Fruit fly (Drosophila melanogaster): ENCODE results near the gene CG31068.

CG31068 gene

DNA sequence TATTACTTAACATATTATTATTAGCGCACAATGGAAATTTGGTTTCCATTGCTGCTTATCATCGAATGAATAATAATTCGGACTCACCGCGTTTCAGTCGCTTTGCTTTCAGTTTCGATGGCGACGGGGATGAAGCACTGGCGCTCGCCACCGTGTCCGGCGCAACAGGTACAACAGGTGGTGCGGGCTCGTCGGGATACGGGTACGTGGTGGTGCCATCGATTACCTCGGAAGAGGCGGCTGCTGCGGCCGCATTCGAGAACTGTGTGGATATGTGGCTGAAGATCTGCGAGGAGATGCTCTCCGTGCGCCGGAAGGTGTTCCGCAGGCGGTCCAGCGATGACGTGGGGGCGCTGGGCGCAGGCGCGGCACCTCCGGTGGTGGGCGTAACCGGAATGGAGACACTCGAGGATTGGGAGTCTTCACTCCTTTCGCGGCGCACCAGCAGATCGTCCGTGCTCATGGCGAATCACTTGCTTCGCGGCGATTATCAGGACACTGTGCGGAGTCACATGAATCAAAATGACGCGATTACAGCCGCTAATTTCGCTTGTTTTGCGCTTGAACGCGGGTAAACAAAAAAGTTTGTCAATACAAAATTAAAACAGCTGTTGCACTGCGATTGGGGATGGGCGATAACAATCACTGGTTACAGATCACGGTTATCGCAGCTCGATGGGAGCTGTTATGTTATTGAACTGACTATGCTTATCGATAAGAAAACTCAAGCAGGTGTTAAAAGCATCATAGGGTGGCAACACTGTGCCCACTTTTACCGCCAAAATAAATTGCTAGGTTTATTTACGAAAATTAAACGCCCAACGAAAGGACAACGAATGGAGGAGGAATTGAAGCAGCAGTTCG lies 5.2 kb downstream of the CG31068 start, which contains the start of the genes CG31064 and PolA2:
TSS of gene CG31064 (minus strand) at position 648 of the 864 bp plus-strand sequence.
TSS of gene PolA2 (plus strand) at position 726 of the 864 bp plus-strand sequence.
- TF ChIP-seq CG8478 (optimal IDR thresholded peaks at IDR 0.05) = no peak
- peak; percentile 19 to 31 for TF ChIP-seq CTCF (optimal IDR thresholded peaks at IDR 0.05)

DNA sequence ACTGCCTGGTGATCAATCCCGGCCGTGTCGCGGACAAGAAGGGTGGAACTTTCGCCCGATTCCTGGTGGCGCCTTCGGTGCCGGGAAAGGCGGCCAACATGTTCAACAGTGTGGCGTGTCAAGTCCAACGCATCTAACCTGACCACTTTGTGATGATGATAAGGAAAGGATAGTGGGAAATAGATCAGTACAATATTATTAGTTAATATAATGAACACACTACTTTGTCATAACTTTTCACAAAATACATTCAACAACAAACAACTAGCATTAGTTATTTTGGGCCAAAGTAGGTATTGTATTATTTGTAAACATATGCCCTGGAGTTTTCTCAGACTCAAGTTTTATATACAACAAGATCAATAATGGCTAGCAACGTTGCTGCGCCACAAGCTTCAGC lies 7.5 kb downstream of the CG31068 start, which contains the start of gene CG17991:
TSS of gene CG17991 (plus strand) at position 301 of the 400 bp plus-strand sequence.
- TF ChIP-seq CG8478 (optimal IDR thresholded peaks at IDR 0.05) = no peak
- no peak for TF ChIP-seq CTCF (optimal IDR thresholded peaks at IDR 0.05)

DNA sequence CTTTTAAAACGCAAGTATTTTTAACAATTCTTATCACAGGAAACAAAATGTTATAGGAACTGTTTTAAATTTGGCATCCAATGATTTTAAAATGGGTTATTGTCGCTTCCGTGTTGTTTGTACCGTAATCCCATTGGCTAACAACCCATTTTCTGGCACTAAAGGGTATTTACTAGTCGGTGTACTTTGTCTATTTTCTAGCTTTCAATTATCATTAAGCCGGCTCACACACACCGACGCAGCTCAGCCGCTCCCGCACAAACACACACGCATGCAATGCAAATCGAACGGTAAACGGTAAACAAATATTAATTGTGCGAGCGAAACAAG lies 10.9 kb downstream of the CG31068 start:
- TF ChIP-seq CTCF (optimal IDR thresholded peaks at IDR 0.05) = no peak

DNA sequence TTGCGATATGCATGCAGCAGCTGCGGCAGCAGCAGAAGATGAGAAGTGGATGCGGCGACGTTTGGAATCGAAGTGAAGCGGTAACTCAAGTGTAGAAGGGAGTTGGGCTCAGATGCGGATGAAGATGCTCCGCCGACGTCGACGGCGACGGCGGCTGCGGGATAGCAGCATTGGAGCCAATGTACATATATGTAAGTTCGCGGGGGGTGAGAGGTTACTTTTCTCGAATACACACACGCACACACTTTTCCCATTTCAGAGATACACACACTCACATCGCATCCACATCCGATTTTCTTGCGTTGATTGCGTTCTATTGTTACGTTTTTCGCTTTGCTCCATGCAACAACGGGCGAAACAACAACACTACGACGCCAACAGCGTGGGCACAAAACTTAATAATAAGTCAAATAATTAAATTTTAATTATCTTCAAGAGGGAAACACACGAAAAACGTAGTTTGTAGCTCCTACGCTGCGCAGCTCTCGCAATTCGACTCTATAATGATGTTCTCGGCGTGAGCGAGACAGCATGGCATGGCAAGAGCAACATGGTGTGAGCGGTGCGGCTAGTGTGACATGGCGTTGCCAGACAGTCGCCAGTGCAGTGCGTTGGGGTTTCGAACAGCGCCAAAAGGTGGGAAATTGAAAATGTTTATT lies 11.4 kb downstream of the CG31068 start, which contains the start of gene CG18766:
TSS of gene CG18766 (minus strand) at position 508 of the 659 bp plus-strand sequence.
- TF ChIP-seq CTCF (optimal IDR thresholded peaks at IDR 0.05) (peak; percentile 53 to 65), CG8478 (optimal IDR thresholded peaks at IDR 0.05) (peak; percentile 11)

DNA sequence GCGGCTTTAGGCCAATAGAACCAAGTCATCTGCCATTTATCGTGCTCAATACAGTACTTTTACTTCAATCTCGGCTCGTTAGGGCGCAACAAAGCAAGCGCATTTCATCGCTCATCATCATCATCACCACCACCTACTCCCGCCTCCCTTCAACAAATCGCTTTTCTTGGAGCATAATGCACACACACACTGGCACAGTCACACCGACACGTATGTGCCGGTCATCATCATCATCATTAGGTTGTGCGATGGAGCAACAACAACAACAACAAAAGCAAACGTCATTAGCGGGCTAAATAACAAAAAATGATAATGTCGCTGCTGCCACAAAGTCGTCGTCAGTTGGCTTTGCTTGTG lies 11.9 kb downstream of the CG31068 start:
- TF ChIP-seq CG8478 (optimal IDR thresholded peaks at IDR 0.05) (no peak), CTCF (optimal IDR thresholded peaks at IDR 0.05) (no peak)

- TF ChIP-seq CTCF (optimal IDR thresholded peaks at IDR 0.05) (no peak), CG8478 (optimal IDR thresholded peaks at IDR 0.05) (no peak)
Measured at dm6 chr3R:27246264-27246663, 12.8 kb downstream of the CG31068 start.

- no peak for TF ChIP-seq CTCF (optimal IDR thresholded peaks at IDR 0.05)
- TF ChIP-seq CG8478 (optimal IDR thresholded peaks at IDR 0.05) = no peak
Measured at dm6 chr3R:27247892-27248291, 14.4 kb downstream of the CG31068 start, which contains the start of gene CG5984. TSS of gene CG5984 (minus strand) at chr3R:27247992.

DNA sequence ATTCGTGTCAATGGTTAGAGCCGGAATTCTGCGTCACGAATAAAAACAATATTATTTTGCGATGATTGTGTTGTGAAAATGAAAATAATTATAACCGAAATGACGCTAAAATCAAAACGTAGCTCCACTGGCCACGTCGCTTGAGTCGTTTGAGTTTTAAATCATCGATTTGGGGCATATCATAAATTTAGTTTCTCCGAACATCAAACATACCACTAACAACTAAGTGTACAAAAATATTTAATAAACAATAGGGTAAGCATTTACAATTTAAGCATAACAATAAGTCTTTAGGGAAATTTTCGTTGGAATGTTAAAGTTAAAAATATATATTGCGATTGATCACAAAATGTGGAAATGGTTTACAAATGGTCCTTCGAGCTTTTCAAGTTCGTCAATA lies 17.4 kb downstream of the CG31068 start, which contains the start of the genes TTLL6B and TfIIA-L:
TSS of gene TTLL6B (minus strand) at position 101 of the 400 bp plus-strand sequence.
TSS of gene TfIIA-L (plus strand) at position 206 of the 400 bp plus-strand sequence.
- no peak for TF ChIP-seq CTCF (optimal IDR thresholded peaks at IDR 0.05)
- no peak for TF ChIP-seq CG8478 (optimal IDR thresholded peaks at IDR 0.05)

DNA sequence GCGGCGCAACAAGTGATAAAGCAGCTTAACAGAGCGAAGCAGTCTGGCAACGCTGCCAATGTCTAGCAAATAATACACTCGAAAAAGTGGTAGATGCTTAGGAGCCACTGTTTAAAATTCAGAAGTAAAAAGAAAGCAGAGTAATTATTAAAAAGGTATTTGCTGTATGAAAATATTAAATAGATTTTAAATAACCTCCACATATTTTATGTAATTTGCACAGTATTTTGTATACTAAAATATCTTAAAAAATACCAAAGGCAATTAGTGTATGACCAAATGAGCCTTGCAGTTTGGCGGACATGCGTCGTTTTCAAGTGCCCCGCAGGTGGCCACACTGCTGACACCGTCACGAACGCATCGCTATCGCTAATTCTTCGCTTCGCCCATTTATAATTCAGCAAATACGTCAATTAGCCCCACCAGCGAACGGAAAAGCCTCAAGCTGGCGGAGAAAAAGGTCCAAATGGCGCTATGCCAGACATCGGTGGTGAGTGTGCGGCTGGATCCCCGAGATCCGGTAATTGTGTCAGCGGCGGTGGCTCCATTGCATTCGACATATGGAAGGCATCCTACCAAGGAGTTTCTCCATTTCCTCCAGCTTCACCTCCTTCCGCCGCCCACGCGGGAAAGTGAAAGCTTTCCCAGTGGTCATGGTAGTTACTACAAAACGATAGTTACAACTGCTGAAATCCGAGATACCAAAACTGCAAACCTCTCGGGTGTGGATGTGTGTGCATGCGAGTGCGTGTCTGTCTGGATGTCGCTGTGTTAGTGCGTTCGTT lies 19.8 kb downstream of the CG31068 start, which contains the start of gene pll:
TSS of gene pll (minus strand) at position 47 of the 785 bp plus-strand sequence.
- TF ChIP-seq CG8478 (optimal IDR thresholded peaks at IDR 0.05) = no peak
- no peak for TF ChIP-seq CTCF (optimal IDR thresholded peaks at IDR 0.05)

DNA sequence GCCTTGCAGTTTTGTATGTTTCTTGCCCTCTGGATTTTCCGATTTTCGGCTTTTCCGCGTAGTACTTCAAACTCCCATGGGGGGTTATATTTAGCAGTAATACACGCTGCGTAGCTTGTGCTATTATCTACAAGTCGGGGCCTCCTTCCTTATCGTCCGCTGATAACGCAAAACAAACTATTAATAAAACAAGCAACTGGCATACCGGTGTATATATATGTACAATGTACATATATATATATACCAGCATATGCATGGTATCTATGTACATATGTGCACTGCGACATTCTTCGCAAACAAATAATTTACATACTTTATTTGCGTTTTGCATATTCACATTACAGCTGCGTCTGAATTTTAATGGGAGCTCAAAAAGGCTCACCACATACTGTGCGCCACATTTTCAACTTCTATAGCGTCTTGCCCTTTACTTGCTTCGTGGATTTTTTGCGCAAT lies 20.5 kb downstream of the CG31068 start:
- no peak for TF ChIP-seq CG8478 (optimal IDR thresholded peaks at IDR 0.05)
- TF ChIP-seq CTCF (optimal IDR thresholded peaks at IDR 0.05) = no peak

DNA sequence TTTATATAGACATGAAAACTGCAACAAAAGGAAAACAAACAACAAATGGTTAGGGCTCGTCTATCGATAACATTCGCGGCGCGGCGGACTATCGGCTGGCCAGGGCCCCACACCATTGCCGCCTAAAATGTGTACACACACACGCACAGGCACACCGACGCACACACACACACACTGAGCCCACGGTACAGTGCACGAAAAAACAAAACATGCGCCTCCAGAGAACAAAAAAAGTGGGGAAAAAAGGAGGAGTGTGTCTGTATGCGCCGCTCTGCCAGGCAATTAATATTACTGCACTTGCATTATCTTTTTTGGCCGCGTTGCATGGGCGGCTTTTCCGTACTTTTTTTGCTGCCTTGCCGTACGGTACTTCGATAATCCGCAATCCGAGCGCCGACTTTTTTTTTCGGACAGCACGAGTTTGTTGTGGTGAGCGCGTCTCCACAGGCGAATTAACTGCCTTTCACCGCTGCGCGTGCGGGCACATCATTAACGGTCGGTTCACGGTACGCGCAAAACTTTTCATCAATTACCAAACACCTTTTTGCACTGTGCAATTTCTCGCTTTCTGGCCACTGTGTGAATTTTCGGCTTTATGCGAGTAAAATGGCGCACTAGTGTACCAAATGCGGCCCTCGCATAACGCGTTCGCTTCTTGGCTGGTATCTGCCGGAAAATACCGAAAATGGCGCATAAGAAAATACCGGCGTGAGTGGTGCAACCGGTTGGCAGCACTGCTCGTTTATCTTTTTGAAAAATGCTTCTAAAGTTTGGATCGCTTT lies 30.1 kb downstream of the CG31068 start, which contains the start of gene woc:
TSS of gene woc (minus strand) at position 622 of the 782 bp plus-strand sequence.
- TF ChIP-seq CG8478 (optimal IDR thresholded peaks at IDR 0.05) = no peak
- peak; percentile 24 to 33 for TF ChIP-seq CTCF (optimal IDR thresholded peaks at IDR 0.05)

DNA sequence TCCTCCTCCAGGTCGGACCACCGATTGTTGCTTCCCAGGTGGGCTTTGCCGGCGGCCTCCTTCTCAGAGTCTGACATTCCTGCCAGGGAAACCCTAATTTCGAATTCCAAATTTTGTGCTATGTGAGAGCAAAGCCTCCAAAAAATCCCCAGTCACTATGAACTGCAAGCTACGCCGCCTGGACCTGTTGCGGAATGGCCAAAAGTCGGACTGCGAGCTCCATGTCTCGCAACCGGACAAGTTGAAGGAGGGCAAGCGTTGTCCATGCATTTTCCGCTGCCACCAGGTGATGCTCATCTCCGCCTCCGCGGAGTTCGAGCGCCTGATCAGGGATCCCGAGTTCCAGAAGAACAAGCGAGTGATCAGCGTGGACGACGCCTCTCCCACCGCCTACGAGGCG lies 31.8 kb downstream of the CG31068 start, which contains the start of the genes CG14262 and CG14260:
TSS of gene CG14262 (minus strand) at position 101 of the 400 bp plus-strand sequence.
TSS of gene CG14260 (plus strand) at position 128 of the 400 bp plus-strand sequence.
- TF ChIP-seq CG8478 (optimal IDR thresholded peaks at IDR 0.05) (no peak), CTCF (optimal IDR thresholded peaks at IDR 0.05) (no peak)

- TF ChIP-seq CTCF (optimal IDR thresholded peaks at IDR 0.05) = no peak
- TF ChIP-seq CG8478 (optimal IDR thresholded peaks at IDR 0.05) = no peak
Measured at dm6 chr3R:27270379-27271266, 37.1 kb downstream of the CG31068 start.

All from S2 (cell line).